Fruit fly (Drosophila melanogaster) whole organism, prepupa: ENCODE data around the gene CG34242.

Experiments
- Blimp-1 ChIP-seq: fragments of 200-800 bp; sonication (Bioruptor generic); optimal IDR thresholded peaks from 3 replicates; lab custom pipeline; 2017; ENCODE audit warnings: missing biosample characterization, missing genetic modification characterization, mild to moderate bottlenecking, moderate library complexity, missing genetic modification reagents
- CG10631 ChIP-seq: fragments of 200-800 bp; sonication (Bioruptor generic); optimal IDR thresholded peaks from 2 replicates; lab custom pipeline; 2016; ENCODE audit warnings: missing biosample characterization, missing genetic modification characterization
- CG10669 ChIP-seq: fragments of 200-800 bp; sonication (Bioruptor generic); optimal IDR thresholded peaks from 3 replicates; lab custom pipeline; 2018; ENCODE audit warnings: missing biosample characterization, mild to moderate bottlenecking, missing genetic modification characterization, moderate library complexity
- CG11294 ChIP-seq: fragments of 200-800 bp; sonication (Bioruptor generic); IDR thresholded peaks from 2 replicates; pipeline ENCODE4 v1.3.6; 2022; ENCODE audit warnings: missing biosample characterization, missing genetic modification characterization
- CG11762 ChIP-seq: fragments of 200-800 bp; sonication (Bioruptor generic); optimal IDR thresholded peaks from 3 replicates; lab custom pipeline; 2016; ENCODE audit warnings: missing biosample characterization, missing genetic modification characterization; ENCODE audit not compliant: insufficient read depth
- CG15336 ChIP-seq: fragments of 200-800 bp; sonication (Bioruptor generic); IDR thresholded peaks from 2 replicates; pipeline ENCODE4 v1.3.6; 2022; ENCODE audit warnings: missing biosample characterization, missing genetic modification characterization
- CG16779 ChIP-seq: fragments of 200-800 bp; sonication (Bioruptor generic); optimal IDR thresholded peaks from 3 replicates; lab custom pipeline; 2017; ENCODE audit warnings: missing biosample characterization, mild to moderate bottlenecking, missing genetic modification characterization
- CG3032 ChIP-seq: fragments of 200-800 bp; optimal IDR thresholded peaks from 2 replicates; lab custom pipeline; 2019; ENCODE audit warnings: missing biosample characterization, mild to moderate bottlenecking, missing genetic modification characterization, moderate library complexity
- CG31627 ChIP-seq: fragments of 200-800 bp; sonication (Bioruptor generic); optimal IDR thresholded peaks from 3 replicates; lab custom pipeline; 2016; ENCODE audit warnings: missing biosample characterization, missing genetic modification characterization
- CG32006 ChIP-seq: fragments of 200-800 bp; sonication (Bioruptor generic); optimal IDR thresholded peaks from 3 replicates; lab custom pipeline; 2017; ENCODE audit warnings: missing biosample characterization, mild to moderate bottlenecking, missing genetic modification characterization
- CG34406 ChIP-seq: fragments of 200-800 bp; sonication (Bioruptor generic); optimal IDR thresholded peaks from 3 replicates; lab custom pipeline; 2016; ENCODE audit warnings: missing biosample characterization, missing genetic modification characterization
- CG3919 ChIP-seq: fragments of 200-800 bp; sonication (Bioruptor generic); optimal IDR thresholded peaks from 3 replicates; lab custom pipeline; 2016; ENCODE audit warnings: missing biosample characterization, missing genetic modification characterization
- CG4318 ChIP-seq: fragments of 200-800 bp; sonication (Bioruptor generic); optimal IDR thresholded peaks from 3 replicates; lab custom pipeline; 2017; ENCODE audit warnings: missing biosample characterization, mild to moderate bottlenecking, missing genetic modification characterization
- CG6163 ChIP-seq: fragments of 200-800 bp; sonication (Bioruptor generic); IDR thresholded peaks from 3 replicates; pipeline ENCODE4 v1.3.6; 2022; ENCODE audit warnings: missing biosample characterization, missing genetic modification characterization
- CG6276 ChIP-seq: fragments of 200-800 bp; sonication (Bioruptor generic); optimal IDR thresholded peaks from 2 replicates; lab custom pipeline; 2017; ENCODE audit warnings: missing biosample characterization, mild to moderate bottlenecking, missing genetic modification characterization
- CG6792 ChIP-seq: fragments of 200-800 bp; sonication (Bioruptor generic); optimal IDR thresholded peaks from 3 replicates; lab custom pipeline; 2016; ENCODE audit warnings: missing biosample characterization, missing genetic modification characterization
- CG6808 ChIP-seq: fragments of 200-800 bp; sonication (Bioruptor generic); optimal IDR thresholded peaks from 3 replicates; lab custom pipeline; 2017; ENCODE audit warnings: missing biosample characterization, missing genetic modification characterization, mild to moderate bottlenecking, moderate library complexity, missing genetic modification reagents
- CG6854 ChIP-seq: fragments of 200-800 bp; sonication (Bioruptor generic); optimal IDR thresholded peaks from 2 replicates; lab custom pipeline; 2017; ENCODE audit warnings: missing biosample characterization, mild to moderate bottlenecking, missing genetic modification characterization
- CG8119 ChIP-seq: fragments of 200-800 bp; sonication (Bioruptor generic); IDR thresholded peaks from 3 replicates; pipeline ENCODE4 v1.3.6; 2022; ENCODE audit warnings: missing biosample characterization, missing genetic modification characterization
- CG9139 ChIP-seq: fragments of 200-800 bp; sonication (Bioruptor generic); optimal IDR thresholded peaks from 3 replicates; lab custom pipeline; 2017; ENCODE audit warnings: missing biosample characterization, mild to moderate bottlenecking, missing genetic modification characterization
- Eip75B ChIP-seq: fragments of 200-800 bp; sonication (Bioruptor generic); optimal IDR thresholded peaks from 3 replicates; lab custom pipeline; 2016; ENCODE audit warnings: missing biosample characterization, missing genetic modification characterization
- Eip78C ChIP-seq: fragments of 200-800 bp; sonication (Bioruptor generic); peaks from one replicate; lab custom pipeline; 2016; ENCODE audit warnings: missing biosample characterization, missing genetic modification characterization
- Ets21C ChIP-seq: fragments of 200-800 bp; sonication (Bioruptor generic); optimal IDR thresholded peaks from 3 replicates; lab custom pipeline; 2016; ENCODE audit warnings: missing biosample characterization, missing genetic modification characterization
- Gug ChIP-seq: fragments of 200-800 bp; sonication (Bioruptor generic); IDR thresholded peaks from 2 replicates; pipeline ENCODE4 v1.3.6; 2022; ENCODE audit warnings: missing biosample characterization, missing genetic modification characterization
- Hr39 ChIP-seq: fragments of 200-800 bp; sonication (Bioruptor generic); optimal IDR thresholded peaks from 2 replicates; lab custom pipeline; 2016; ENCODE audit warnings: missing biosample characterization, missing genetic modification characterization
- Hr4 ChIP-seq: fragments of 200-800 bp; sonication (Bioruptor generic); optimal IDR thresholded peaks from 3 replicates; lab custom pipeline; 2016; ENCODE audit warnings: missing biosample characterization, missing genetic modification characterization
- Lpt ChIP-seq: fragments of 200-800 bp; sonication (Bioruptor generic); optimal IDR thresholded peaks from 3 replicates; lab custom pipeline; 2016; ENCODE audit warnings: missing biosample characterization, missing genetic modification characterization
- Sox102F ChIP-seq: fragments of 200-800 bp; sonication (Bioruptor generic); optimal IDR thresholded peaks from 2 replicates; lab custom pipeline; 2016; ENCODE audit warnings: missing biosample characterization, mild to moderate bottlenecking, missing genetic modification characterization
- Sox15 ChIP-seq: fragments of 200-800 bp; sonication (Bioruptor generic); optimal IDR thresholded peaks from 3 replicates; lab custom pipeline; 2016; ENCODE audit warnings: missing biosample characterization, missing genetic modification characterization
- achi ChIP-seq: fragments of 200-800 bp; sonication (Bioruptor generic); optimal IDR thresholded peaks from 3 replicates; lab custom pipeline; 2016; ENCODE audit warnings: missing biosample characterization, missing genetic modification characterization
- acj6 ChIP-seq: fragments of 200-800 bp; sonication (Bioruptor generic); optimal IDR thresholded peaks from 3 replicates; lab custom pipeline; 2016; ENCODE audit warnings: missing biosample characterization, missing genetic modification characterization
- cyc ChIP-seq: fragments of 200-800 bp; sonication (Bioruptor generic); optimal IDR thresholded peaks from 3 replicates; lab custom pipeline; 2016; ENCODE audit warnings: missing biosample characterization, missing genetic modification characterization
- dac ChIP-seq: fragments of 200-800 bp; sonication (Bioruptor generic); optimal IDR thresholded peaks from 2 replicates; lab custom pipeline; 2017; ENCODE audit warnings: missing biosample characterization, mild to moderate bottlenecking, missing genetic modification characterization
- dsx ChIP-seq: fragments of 200-800 bp; optimal IDR thresholded peaks from 3 replicates; lab custom pipeline; 2019; ENCODE audit warnings: missing biosample characterization, mild to moderate bottlenecking, missing genetic modification characterization, moderate library complexity; ENCODE audit not compliant: poor library complexity, severe bottlenecking
- eg ChIP-seq: fragments of 200-800 bp; sonication (Bioruptor generic); IDR thresholded peaks from 3 replicates; pipeline ENCODE4 v1.3.6; 2022; ENCODE audit warnings: missing biosample characterization, missing genetic modification characterization
- esn ChIP-seq: fragments of 200-800 bp; sonication (Bioruptor generic); optimal IDR thresholded peaks from 2 replicates; lab custom pipeline; 2016; ENCODE audit warnings: missing biosample characterization, mild to moderate bottlenecking, missing genetic modification characterization, moderate library complexity
- fd59A ChIP-seq: fragments of 200-800 bp; sonication (Bioruptor generic); optimal IDR thresholded peaks from 2 replicates; lab custom pipeline; 2017; ENCODE audit warnings: missing biosample characterization, mild to moderate bottlenecking, missing genetic modification characterization, missing genetic modification reagents
- fd85E ChIP-seq: fragments of 200-800 bp; sonication (Bioruptor generic); optimal IDR thresholded peaks from 3 replicates; lab custom pipeline; 2016; ENCODE audit warnings: missing biosample characterization, missing genetic modification characterization
- fkh ChIP-seq: fragments of 200-800 bp; sonication (Bioruptor generic); optimal IDR thresholded peaks from 3 replicates; lab custom pipeline; 2017; ENCODE audit warnings: missing biosample characterization, mild to moderate bottlenecking, missing genetic modification characterization, moderate library complexity
- net ChIP-seq: fragments of 200-800 bp; sonication (Bioruptor generic); optimal IDR thresholded peaks from 3 replicates; lab custom pipeline; 2016; ENCODE audit warnings: missing biosample characterization, missing genetic modification characterization
- salr ChIP-seq, 2 experiments: fragments of 200-800 bp; sonication (Bioruptor generic); optimal IDR thresholded peaks; 3 replicates each; lab custom pipeline; 2016 to 2018; ENCODE audit warnings: missing biosample characterization in 2 of 2, missing genetic modification characterization in 2 of 2, mild to moderate bottlenecking in 1 of 2
- ss ChIP-seq, 2 experiments: fragments of 200-800 bp; sonication (Bioruptor generic); optimal IDR thresholded peaks; 2 replicates in 1 of 2; 3 replicates in 1 of 2; lab custom pipeline; 2017 to 2018; ENCODE audit warnings: mild to moderate bottlenecking in 2 of 2, missing biosample characterization in 2 of 2, missing genetic modification characterization in 2 of 2, moderate library complexity in 1 of 2
- svp ChIP-seq: fragments of 200-800 bp; sonication (Bioruptor generic); peaks from one replicate; lab custom pipeline; 2016; ENCODE audit warnings: missing biosample characterization, missing genetic modification characterization
- topi ChIP-seq: fragments of 200-800 bp; sonication (Bioruptor generic); optimal IDR thresholded peaks from 3 replicates; lab custom pipeline; 2016; ENCODE audit warnings: missing biosample characterization, missing genetic modification characterization
- vri ChIP-seq: fragments of 200-800 bp; sonication (Bioruptor generic); optimal IDR thresholded peaks from 3 replicates; lab custom pipeline; 2016; ENCODE audit warnings: missing biosample characterization, mild to moderate bottlenecking, missing genetic modification characterization

Gene CG34242

DNA sequence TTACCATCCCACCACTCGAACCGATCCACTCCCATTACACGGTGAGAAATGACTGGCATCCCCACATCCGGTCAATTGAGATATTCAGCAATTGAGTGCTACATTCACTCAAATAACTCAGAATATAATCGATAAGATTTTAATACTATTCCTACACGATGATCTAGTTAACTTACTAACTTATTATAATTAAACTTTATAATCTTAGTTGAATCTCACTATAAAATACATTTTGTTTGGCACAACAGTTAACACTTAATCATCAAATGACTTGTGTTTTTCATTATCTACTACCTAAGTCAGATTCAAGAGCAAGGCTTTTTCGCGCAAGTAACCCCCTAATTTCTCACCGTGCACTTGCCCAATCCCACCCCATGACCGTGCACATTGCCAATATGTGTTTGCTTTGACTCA, 38.5 kb upstream of the CG34242 start (continued):
- TF ChIP-seq eg (peak; percentile 74), CG11762 (GFP tag; lab: Kevin White, UChicago) (peak; percentile 83), cyc (peak; percentile 88), ss (GFP tag; optimal IDR thresholded peaks at IDR 0.05; lab: Kevin White, UChicago) (peak; percentile 84 to 87), Eip75B (GFP tag; lab: Kevin White, UChicago) (peak; percentile 88), Hr4 (GFP tag; lab: Kevin White, UChicago) (peak; percentile 91), CG6854 (GFP tag; lab: Kevin White, UChicago) (peak; percentile 81), fd59A (GFP tag; lab: Kevin White, UChicago) (peak; percentile 87), CG3032 (tag; lab: Kevin White, UChicago) (peak; percentile 86), CG10669 (GFP tag; lab: Kevin White, UChicago) (peak; percentile 81), acj6 (peak; percentile 90), CG11294 (GFP tag; lab: Robert Waterston, UW) (peak; percentile 59), CG31627 (GFP tag; lab: Kevin White, UChicago) (peak; percentile 90), fd85E (GFP tag; lab: Kevin White, UChicago) (peak; percentile 33), CG4318 (peak; percentile 87), CG6792 (GFP tag; lab: Kevin White, UChicago) (peak; percentile 86), achi (GFP tag; lab: Kevin White, UChicago) (peak; percentile 88)

DNA sequence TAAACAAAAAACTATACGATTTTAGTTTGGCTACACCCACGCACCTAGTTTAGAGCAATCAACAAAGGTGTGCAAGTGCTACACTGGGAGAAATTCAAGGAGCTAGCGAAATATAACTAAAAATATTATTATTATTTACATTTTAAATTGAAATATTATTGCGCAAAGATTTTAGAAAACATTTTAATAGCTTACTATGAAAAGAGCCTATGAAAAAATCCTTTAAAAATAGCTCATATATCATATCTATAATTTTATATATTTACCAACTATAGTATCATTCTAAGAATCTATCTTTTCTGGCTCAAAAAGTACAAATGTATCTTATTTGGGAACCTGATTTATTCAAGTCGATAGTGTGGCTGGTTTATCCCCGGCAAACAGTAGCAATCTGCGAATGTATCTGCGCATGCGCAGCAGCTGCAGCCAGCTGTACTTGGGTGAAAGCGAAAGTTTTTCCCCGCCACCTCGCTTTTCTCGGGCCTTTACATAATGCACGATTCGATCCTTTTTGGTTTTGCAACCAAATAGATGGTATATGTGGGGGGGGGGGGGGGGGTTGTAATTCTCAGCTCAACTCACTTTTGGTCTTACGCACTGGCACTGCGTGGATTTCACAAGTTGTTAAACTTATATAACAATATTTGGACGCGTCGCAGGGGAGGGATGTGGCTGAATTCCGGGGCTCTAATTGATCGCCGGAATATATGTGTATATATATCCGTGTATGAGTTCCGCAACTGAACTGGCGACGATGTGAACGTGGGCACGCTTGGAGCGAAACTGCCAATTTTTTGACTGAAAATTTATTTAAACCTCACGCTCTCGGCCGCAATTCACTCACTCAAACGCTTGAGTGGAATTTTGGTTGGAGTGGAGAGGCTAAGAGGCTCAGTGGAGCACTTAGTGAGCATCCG, 37.1 kb upstream of the CG34242 start, which contains the start of gene CG10657:
Gene CG10657 (minus strand): TSS at position 789 of the 917 bp plus-strand sequence.
- TF ChIP-seq Hr4 (GFP tag; lab: Kevin White, UChicago): peak; percentile 22
- TF ChIP-seq Eip78C (GFP tag; lab: Kevin White, UChicago): peak; percentile 43
- no peak for TF ChIP-seq Hr39
- no peak for TF ChIP-seq ss (GFP tag; optimal IDR thresholded peaks at IDR 0.05; lab: Kevin White, UChicago)
- TF ChIP-seq CG8119 (GFP tag; lab: Robert Waterston, UW): peak; percentile 77
- TF ChIP-seq CG34406 (GFP tag; lab: Kevin White, UChicago): no peak
- peak; percentile 70 for TF ChIP-seq CG32006
- no peak for TF ChIP-seq fd85E (GFP tag; lab: Kevin White, UChicago)
- no peak for TF ChIP-seq svp
- TF ChIP-seq Blimp-1 (GFP tag; lab: Kevin White, UChicago): peak; percentile 97
- no peak for TF ChIP-seq Ets21C
- peak; percentile 58; the same call in 1 of the 2 replicates for TF ChIP-seq CG15336 (GFP tag; lab: Robert Waterston, UW)
- no peak for TF ChIP-seq Gug (GFP tag; lab: Robert Waterston, UW)
- TF ChIP-seq CG16779 (tag; lab: Kevin White, UChicago): no peak
- no peak for TF ChIP-seq CG6163 (GFP tag; lab: Robert Waterston, UW)
- TF ChIP-seq fd59A (GFP tag; lab: Kevin White, UChicago): no peak
- TF ChIP-seq CG10669 (GFP tag; lab: Kevin White, UChicago): no peak
- TF ChIP-seq topi (GFP tag; lab: Kevin White, UChicago): no peak
- TF ChIP-seq CG10631 (GFP tag; lab: Kevin White, UChicago): no peak
- no peak for TF ChIP-seq dac (GFP tag; lab: Kevin White, UChicago)
- peak; percentile 69; the same call in 2 of the 3 replicates for TF ChIP-seq eg
- TF ChIP-seq Lpt (GFP tag; lab: Kevin White, UChicago): no peak
- peak; percentile 66 for TF ChIP-seq vri (GFP tag; lab: Kevin White, UChicago)
- no peak for TF ChIP-seq CG3919 (GFP tag; lab: Kevin White, UChicago)
- TF ChIP-seq CG3032 (tag; lab: Kevin White, UChicago): no peak
- TF ChIP-seq Sox15 (GFP tag; lab: Kevin White, UChicago): no peak
- TF ChIP-seq CG11294 (GFP tag; lab: Robert Waterston, UW): no peak
- no peak for TF ChIP-seq fkh
- TF ChIP-seq net (GFP tag; lab: Kevin White, UChicago): no peak
- no peak for TF ChIP-seq CG6808
- TF ChIP-seq achi (GFP tag; lab: Kevin White, UChicago): no peak
- TF ChIP-seq CG11762 (GFP tag; lab: Kevin White, UChicago): peak; percentile 3
- peak; percentile 59 for TF ChIP-seq CG6276
- TF ChIP-seq Sox102F (GFP tag; lab: Kevin White, UChicago): no peak
- TF ChIP-seq Eip75B (GFP tag; lab: Kevin White, UChicago): no peak
- no peak for TF ChIP-seq CG9139 (GFP tag; lab: Kevin White, UChicago)
- no peak for TF ChIP-seq esn (GFP tag; lab: Kevin White, UChicago)
- TF ChIP-seq salr (GFP tag; optimal IDR thresholded peaks at IDR 0.05; lab: Kevin White, UChicago): peak in 1 of 2 experiments; percentile 29
- TF ChIP-seq CG6792 (GFP tag; lab: Kevin White, UChicago): no peak
- TF ChIP-seq acj6: no peak
- no peak for TF ChIP-seq dsx (GFP tag; lab: Kevin White, UChicago)
